Fruit fly (Drosophila melanogaster): ENCODE results near the gene RhoGAP71E.

RhoGAP71E gene

DNA sequence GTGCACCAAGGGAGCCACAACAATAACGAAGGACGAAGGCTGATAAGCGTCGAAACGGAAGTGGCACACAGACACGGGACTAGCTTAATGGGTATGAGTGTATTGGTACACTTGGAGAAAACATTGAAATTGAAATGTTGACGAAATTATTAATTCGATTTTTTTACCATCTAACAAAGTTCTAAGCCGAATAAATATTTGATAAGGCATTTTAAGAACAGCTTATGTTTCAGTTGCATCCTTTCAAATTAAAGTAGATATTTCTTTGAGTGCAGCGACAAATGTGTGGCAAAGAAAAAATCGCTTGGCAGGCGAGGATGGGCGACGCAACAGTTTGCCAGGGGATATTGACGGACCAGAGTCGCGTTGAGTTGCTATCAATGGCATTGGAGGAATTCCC, 51.3 kb downstream of the RhoGAP71E start (continued):
- no peak for TF ChIP-seq CG17912 (GFP tag; optimal IDR thresholded peaks at IDR 0.05)
- TF ChIP-seq CG1233 (GFP tag; optimal IDR thresholded peaks at IDR 0.05), result no peak
- peak; percentile 2 for TF ChIP-seq CG7556 (GFP tag; optimal IDR thresholded peaks at IDR 0.05)
- TF ChIP-seq Neu2 (GFP tag; optimal IDR thresholded peaks at IDR 0.05; ENCODE audit: borderline replicate concordance), result no peak
- peak; percentile 16 for TF ChIP-seq CG11504 (tag; optimal IDR thresholded peaks at IDR 0.05)
- TF ChIP-seq wdn (GFP tag; IDR thresholded peaks at IDR 0.05), result no peak
- TF ChIP-seq Oli (tag; optimal IDR thresholded peaks at IDR 0.05), result peak; percentile 26
- no peak for TF ChIP-seq Rfx (GFP tag; IDR thresholded peaks at IDR 0.05)
- no peak for TF ChIP-seq gt (GFP tag; IDR thresholded peaks at IDR 0.05)
- no peak for TF ChIP-seq pfk (GFP tag; optimal IDR thresholded peaks at IDR 0.05)
- no peak for TF ChIP-seq CG9437 (GFP tag; optimal IDR thresholded peaks at IDR 0.05)
- TF ChIP-seq slou (GFP tag; optimal IDR thresholded peaks at IDR 0.05), result no peak
- TF ChIP-seq CG1602 (GFP tag; optimal IDR thresholded peaks at IDR 0.05), result peak; percentile 0
- no peak for TF ChIP-seq CG14860 (GFP tag; IDR thresholded peaks at IDR 0.05; ENCODE audit: partially characterized antibody)
- TF ChIP-seq Gsc (GFP tag; IDR thresholded peaks at IDR 0.05), result no peak
- TF ChIP-seq Six4 (GFP tag; optimal IDR thresholded peaks at IDR 0.05), result no peak
- TF ChIP-seq CG7987 (GFP tag; optimal IDR thresholded peaks at IDR 0.05), result no peak
- no peak for TF ChIP-seq Eip74EF (GFP tag; optimal IDR thresholded peaks at IDR 0.05)
- TF ChIP-seq Xrp1 (GFP tag; IDR thresholded peaks at IDR 0.05), result peak; percentile 62
- peak in 1 of 3 experiments; percentile 26 for TF ChIP-seq lola (GFP tag; optimal IDR thresholded peaks at IDR 0.05)
- TF ChIP-seq otp (GFP tag; IDR thresholded peaks at IDR 0.05), result no peak
- no peak for TF ChIP-seq vfl (GFP tag; optimal IDR thresholded peaks at IDR 0.05)
- TF ChIP-seq CG6175 (GFP tag; IDR thresholded peaks at IDR 0.05), result no peak
- peak; percentile 15 for TF ChIP-seq org-1 (GFP tag; optimal IDR thresholded peaks at IDR 0.05)
- no peak for TF ChIP-seq ap (GFP tag; IDR thresholded peaks at IDR 0.05)
- TF ChIP-seq bsh (GFP tag; optimal IDR thresholded peaks at IDR 0.05), result peak in 1 of 2 experiments; percentile 32
- no peak for TF ChIP-seq CG17359 (tag; optimal IDR thresholded peaks at IDR 0.05)
- no peak for TF ChIP-seq CG12299 (tag; optimal IDR thresholded peaks at IDR 0.05)
- no peak for TF ChIP-seq Dek (tag; optimal IDR thresholded peaks at IDR 0.05)
- no peak for TF ChIP-seq CG12219 (GFP tag; optimal IDR thresholded peaks at IDR 0.05)
- no peak for TF ChIP-seq CG7928 (GFP tag; optimal IDR thresholded peaks at IDR 0.05)
- TF ChIP-seq Sry-β (GFP tag; optimal IDR thresholded peaks at IDR 0.05), result no peak
- TF ChIP-seq unpg (GFP tag; optimal IDR thresholded peaks at IDR 0.05), result peak; percentile 23
- peak; percentile 17 for TF ChIP-seq Antp (GFP tag; optimal IDR thresholded peaks at IDR 0.05)
- no peak for TF ChIP-seq Ets65A (GFP tag)
- no peak for TF ChIP-seq Max (GFP tag; optimal IDR thresholded peaks at IDR 0.05)
- no peak for TF ChIP-seq CG13296 (GFP tag; optimal IDR thresholded peaks at IDR 0.05)
- TF ChIP-seq CG17328 (GFP tag; IDR thresholded peaks at IDR 0.05), result no peak; the same call in 1 of the 2 replicates
- no peak for TF ChIP-seq HHEX (GFP tag; optimal IDR thresholded peaks at IDR 0.05)
- peak; percentile 9 for TF ChIP-seq chn (GFP tag; optimal IDR thresholded peaks at IDR 0.05)
- TF ChIP-seq sr (GFP tag; IDR thresholded peaks at IDR 0.05), result no peak
- TF ChIP-seq CG11085 (GFP tag; IDR thresholded peaks at IDR 0.05), result no peak
- no peak for TF ChIP-seq CG8765 (GFP tag; IDR thresholded peaks at IDR 0.05)
- no peak for TF ChIP-seq Kr (GFP tag; optimal IDR thresholded peaks at IDR 0.05)
- TF ChIP-seq trem (tag; optimal IDR thresholded peaks at IDR 0.05), result peak; percentile 5
- no peak for TF ChIP-seq CG8924 (tag; optimal IDR thresholded peaks at IDR 0.05)
- peak; percentile 31 for TF ChIP-seq dmrt11E (tag; optimal IDR thresholded peaks at IDR 0.05)
- peak; percentile 55 for TF ChIP-seq gem (tag; optimal IDR thresholded peaks at IDR 0.05)
- peak in 1 of 2 experiments; percentile 40 for TF ChIP-seq chif (GFP tag; optimal IDR thresholded peaks at IDR 0.05)
- no peak for TF ChIP-seq bcd (GFP tag; optimal IDR thresholded peaks at IDR 0.05)
- TF ChIP-seq CG9727 (GFP tag; optimal IDR thresholded peaks at IDR 0.05), result peak; percentile 23

Measured in whole organism, embryonic.